Worm (Caenorhabditis elegans) whole organism, midembryonic: ENCODE results near the gene hex-3.

Experiments
- T22C8.4 ChIP-seq: fragments of 200-800 bp; sonication (Bioruptor generic); IDR thresholded peaks from 2 replicates; pipeline ENCODE4 v1.3.6; 2022; ENCODE audit warnings: missing genetic modification characterization, missing compliant biosample characterization
- cog-1 ChIP-seq: sonication (generic microtip); optimal IDR thresholded peaks from 2 replicates; lab custom pipeline; 2016; ENCODE audit warnings: missing genetic modification characterization, missing compliant biosample characterization
- flt-1 ChIP-seq: fragments of 200-800 bp; sonication (Bioruptor generic); IDR thresholded peaks from 2 replicates; pipeline ENCODE4 v1.3.6; 2022; ENCODE audit warnings: missing genetic modification characterization, missing compliant biosample characterization
- klf-2 ChIP-seq: fragments of 200-800 bp; sonication (Bioruptor generic); conservative IDR thresholded peaks from 2 replicates; pipeline ENCODE4 v1.3.6; 2022; ENCODE audit warnings: missing genetic modification reagents, missing genetic modification characterization, missing compliant biosample characterization
- med-1 ChIP-seq: sonication (generic microtip); optimal IDR thresholded peaks from 2 replicates; lab custom pipeline; 2017; ENCODE audit warnings: missing genetic modification characterization, mild to moderate bottlenecking, missing compliant biosample characterization, antibody characterized with exemption, missing genetic modification reagents; ENCODE audit not compliant: insufficient read depth
- ref-1 ChIP-seq: fragments of 200-800 bp; sonication (Bioruptor generic); conservative IDR thresholded peaks from 2 replicates; pipeline ENCODE4 v1.3.6; 2022; ENCODE audit warnings: missing genetic modification reagents, missing genetic modification characterization, missing compliant biosample characterization
- tab-1 ChIP-seq: fragments of 200-800 bp; sonication (Bioruptor generic); IDR thresholded peaks from 2 replicates; pipeline ENCODE4 v1.3.6; 2022; ENCODE audit warnings: missing genetic modification characterization, missing compliant biosample characterization
- ztf-23 ChIP-seq: fragments of 200-800 bp; sonication (Bioruptor generic); IDR thresholded peaks from 2 replicates; pipeline ENCODE4 v1.3.6; 2022; ENCODE audit warnings: missing genetic modification reagents, missing genetic modification characterization, missing compliant biosample characterization
- ztf-29 ChIP-seq: fragments of 200-800 bp; sonication (Bioruptor generic); IDR thresholded peaks from 2 replicates; pipeline ENCODE4 v1.3.6; 2022; ENCODE audit warnings: missing genetic modification reagents, missing genetic modification characterization, missing compliant biosample characterization

Gene hex-3

DNA sequence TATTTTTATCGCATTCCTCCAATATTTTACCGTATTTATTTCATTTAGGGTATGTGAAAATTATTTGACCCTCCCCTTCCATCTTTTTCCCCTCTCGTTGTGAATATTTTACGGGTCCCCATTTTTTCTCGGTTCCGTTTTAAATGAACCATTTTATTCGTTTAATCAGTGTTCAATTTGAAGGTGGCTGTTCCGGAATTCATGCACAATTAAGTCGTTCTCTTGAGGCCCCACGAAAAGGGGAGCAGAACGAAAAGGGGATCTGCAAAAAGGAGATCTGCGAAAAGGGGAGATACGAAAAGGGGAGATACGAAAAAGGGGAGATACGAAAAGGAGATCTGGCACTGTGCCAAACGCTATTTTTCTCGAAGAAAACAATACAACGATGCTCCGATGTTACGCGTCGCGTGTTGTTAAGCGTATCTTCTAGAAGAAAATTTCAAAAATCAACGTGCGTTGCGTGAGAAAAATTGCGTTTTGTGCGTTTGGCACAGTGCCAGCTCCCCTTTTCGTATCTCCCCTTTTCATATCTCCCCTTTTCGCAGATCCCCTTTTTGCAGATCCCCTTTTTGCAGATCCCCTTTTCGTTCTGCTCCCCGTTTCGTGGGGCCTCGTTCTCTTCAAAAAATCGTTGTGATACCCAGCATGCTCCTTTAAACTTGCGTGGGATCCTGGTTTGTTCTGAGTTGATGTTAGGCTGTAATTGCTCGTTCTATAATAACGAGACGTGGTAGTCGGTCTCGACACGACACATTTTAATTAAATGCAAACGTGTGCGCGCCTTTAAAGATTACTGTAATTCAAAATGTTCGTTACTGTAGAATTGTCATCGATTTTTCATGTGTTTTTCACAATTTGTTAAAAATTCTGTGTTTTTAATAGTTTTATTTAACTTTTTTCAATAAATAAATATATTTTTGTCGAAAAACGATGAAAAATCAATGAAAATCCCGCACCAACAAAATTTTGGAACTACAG, 37.9 kb upstream of the hex-3 start:
- TF ChIP-seq klf-2 (GFP tag; lab: Robert Waterston, UW) = no peak; the same call in none of the 2 replicates
- peak; percentile 44 for TF ChIP-seq ref-1 (GFP tag; lab: Robert Waterston, UW)
- peak; percentile 74 for TF ChIP-seq flt-1
- TF ChIP-seq T22C8.4 (GFP tag; lab: Robert Waterston, UW) = peak; percentile 22; the same call in 1 of the 2 replicates
- peak; percentile 60; the same call in 1 of the 2 replicates for TF ChIP-seq ztf-23 (GFP tag; lab: Robert Waterston, UW)

DNA sequence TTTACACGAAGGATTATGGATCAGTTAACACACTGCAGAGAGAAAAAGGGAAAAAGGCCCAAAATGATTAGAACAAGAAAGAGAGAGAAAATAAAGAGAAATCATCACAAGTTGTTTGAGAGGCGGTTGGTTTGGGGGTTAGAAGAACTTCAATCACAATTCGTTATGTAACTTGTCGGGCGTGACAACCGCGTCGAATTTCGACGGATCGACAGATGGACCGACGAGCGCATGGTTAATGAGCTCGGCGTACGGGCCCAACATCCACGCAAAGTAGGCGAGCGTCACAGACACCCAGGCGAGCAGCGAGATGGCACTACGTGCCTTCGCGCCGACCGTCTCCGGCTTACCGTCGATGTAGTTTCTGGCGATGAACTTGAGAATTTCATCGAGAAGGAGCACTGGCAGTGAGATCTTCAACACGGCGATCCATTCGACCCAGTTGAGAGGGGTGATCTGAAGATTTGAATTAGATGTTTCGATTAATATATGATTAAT, 36.2 kb upstream of the hex-3 start:
- TF ChIP-seq flt-1 (no peak), cog-1 (tag; lab: Kevin White, UChicago) (no peak)

DNA sequence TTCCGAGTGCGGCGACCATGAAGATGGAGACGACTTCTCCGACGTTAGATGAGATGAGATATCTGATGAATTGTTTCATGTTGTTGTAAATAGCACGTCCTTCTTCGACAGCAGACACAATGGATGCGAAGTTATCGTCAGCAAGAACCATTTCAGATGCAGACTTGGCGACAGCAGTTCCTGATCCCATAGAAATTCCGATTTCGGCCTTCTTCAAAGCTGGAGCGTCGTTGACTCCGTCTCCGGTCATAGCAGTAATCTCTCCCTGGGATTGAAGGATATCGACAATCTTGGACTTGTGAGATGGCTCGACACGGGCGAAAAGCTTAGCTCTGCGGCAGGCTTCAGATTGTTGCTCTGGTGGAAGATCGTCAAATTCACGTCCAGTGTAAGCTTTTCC, 35.1 kb upstream of the hex-3 start:
- TF ChIP-seq T22C8.4 (GFP tag; lab: Robert Waterston, UW) = no peak
- no peak for TF ChIP-seq tab-1 (GFP tag; lab: Robert Waterston, UW)
- no peak for TF ChIP-seq ref-1 (GFP tag; lab: Robert Waterston, UW)
- TF ChIP-seq flt-1 = no peak
- no peak for TF ChIP-seq ztf-29 (GFP tag; lab: Robert Waterston, UW)
- TF ChIP-seq ztf-23 (GFP tag; lab: Robert Waterston, UW) = no peak
- TF ChIP-seq med-1 (GFP tag; lab: Kevin White, UChicago) = no peak
- no peak for TF ChIP-seq cog-1 (tag; lab: Kevin White, UChicago)
- TF ChIP-seq klf-2 (GFP tag; lab: Robert Waterston, UW) = no peak

DNA sequence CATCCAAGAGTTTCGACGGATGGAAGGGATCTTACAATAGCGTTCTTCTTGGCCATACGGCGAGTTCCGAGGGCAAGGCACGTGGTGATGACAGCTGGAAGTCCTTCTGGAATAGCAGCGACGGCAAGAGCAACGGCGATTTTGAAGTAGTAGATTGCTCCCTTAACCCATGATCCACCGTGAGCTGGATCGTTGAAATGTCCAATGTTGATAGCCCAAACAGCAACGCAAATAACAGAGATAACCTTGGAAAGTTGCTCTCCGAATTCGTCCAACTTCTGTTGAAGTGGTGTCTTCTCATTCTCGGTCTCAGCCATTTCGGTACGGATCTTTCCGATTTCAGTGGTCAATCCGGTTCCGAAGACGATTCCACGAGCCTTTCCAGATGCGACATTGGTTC, 33.8 kb upstream of the hex-3 start:
- TF ChIP-seq T22C8.4 (GFP tag; lab: Robert Waterston, UW) (no peak), ref-1 (GFP tag; lab: Robert Waterston, UW) (no peak), tab-1 (GFP tag; lab: Robert Waterston, UW) (no peak), med-1 (GFP tag; lab: Kevin White, UChicago) (no peak), ztf-23 (GFP tag; lab: Robert Waterston, UW) (no peak), ztf-29 (GFP tag; lab: Robert Waterston, UW) (no peak), cog-1 (tag; lab: Kevin White, UChicago) (no peak), klf-2 (GFP tag; lab: Robert Waterston, UW) (no peak)

DNA sequence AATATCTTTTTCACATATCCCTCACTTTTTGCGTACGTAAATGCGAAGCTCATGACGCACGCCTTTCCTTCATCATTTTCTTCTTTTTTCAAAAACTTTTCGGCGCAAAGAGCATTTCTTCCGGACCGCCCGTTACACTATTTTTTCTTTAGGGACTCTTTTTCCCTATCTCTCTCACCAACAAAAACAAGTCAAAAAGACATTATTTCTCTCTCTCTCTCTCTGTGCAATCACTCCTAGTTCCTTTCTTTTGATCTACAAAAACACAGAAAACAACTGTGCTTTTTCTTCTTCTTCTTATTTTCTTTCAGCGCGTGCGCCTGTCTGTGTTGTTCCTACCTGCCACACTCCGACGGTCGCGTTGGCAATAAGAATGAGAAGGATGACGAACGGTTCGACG, 33.0 kb upstream of the hex-3 start:
- TF ChIP-seq tab-1 (GFP tag; lab: Robert Waterston, UW) = no peak

DNA sequence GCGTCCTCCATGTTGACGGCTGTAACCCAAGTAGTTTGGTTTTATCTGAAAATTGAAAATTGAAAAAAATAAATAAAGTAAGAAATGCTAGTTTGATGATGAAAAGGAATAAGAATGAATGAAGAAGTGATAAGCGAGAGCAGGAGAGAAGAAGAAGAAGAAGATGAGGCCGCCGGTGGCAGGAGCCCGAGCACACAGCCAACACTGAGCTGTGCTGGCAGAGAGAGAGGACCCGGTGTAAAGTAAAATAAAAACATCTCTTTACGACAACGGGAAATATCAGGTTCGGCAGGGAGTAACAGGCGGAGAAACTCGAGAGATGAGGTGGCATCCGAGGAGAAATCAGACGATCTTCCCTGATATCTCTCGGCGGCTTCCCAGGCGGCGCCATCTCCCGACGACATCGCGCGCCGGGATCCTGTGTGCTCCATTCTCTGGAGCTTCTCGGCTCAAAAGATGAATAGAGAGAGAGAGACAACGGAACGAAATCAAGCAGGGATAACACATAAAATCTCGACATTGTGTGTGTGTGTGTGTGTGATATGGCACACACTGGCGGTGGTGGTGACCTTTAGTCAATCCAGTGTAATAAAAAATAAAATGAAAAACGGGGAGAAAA, 32.1 kb upstream of the hex-3 start, which contains the start of gene sca-1:
TSS of gene sca-1 (minus strand) at position 51 of the 619 bp plus-strand sequence.
- TF ChIP-seq tab-1 (GFP tag; lab: Robert Waterston, UW) (no peak), ztf-29 (GFP tag; lab: Robert Waterston, UW) (no peak), ref-1 (GFP tag; lab: Robert Waterston, UW) (no peak), med-1 (GFP tag; lab: Kevin White, UChicago) (no peak), klf-2 (GFP tag; lab: Robert Waterston, UW) (no peak), cog-1 (tag; lab: Kevin White, UChicago) (no peak), flt-1 (no peak), ztf-23 (GFP tag; lab: Robert Waterston, UW) (no peak), T22C8.4 (GFP tag; lab: Robert Waterston, UW) (no peak)

DNA sequence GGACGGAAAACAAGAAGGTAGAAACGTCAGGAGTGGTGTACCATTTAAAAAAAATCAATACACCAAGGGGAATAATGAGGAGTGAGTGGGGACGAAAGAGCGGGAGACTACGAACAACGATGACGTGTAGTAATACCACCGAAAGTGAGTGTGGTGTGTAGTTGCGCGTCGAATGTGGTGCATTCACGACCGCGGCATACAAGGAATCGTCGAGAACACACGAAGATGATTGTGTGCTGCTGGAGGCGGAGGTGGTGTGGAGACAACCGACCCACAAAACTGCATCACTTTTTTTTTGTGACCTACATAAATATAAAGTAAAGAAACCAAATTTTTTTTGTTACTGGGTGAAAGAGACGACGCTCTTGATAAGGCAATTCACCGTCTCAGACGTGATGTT, 30.7 kb upstream of the hex-3 start:
- TF ChIP-seq T22C8.4 (GFP tag; lab: Robert Waterston, UW) = peak; percentile 48; the same call in 1 of the 2 replicates
- TF ChIP-seq klf-2 (GFP tag; lab: Robert Waterston, UW) = no peak
- TF ChIP-seq ztf-23 (GFP tag; lab: Robert Waterston, UW) = peak; percentile 66; the same call in 1 of the 2 replicates
- peak; percentile 58; the same call in 1 of the 2 replicates for TF ChIP-seq flt-1
- TF ChIP-seq med-1 (GFP tag; lab: Kevin White, UChicago) = no peak

DNA sequence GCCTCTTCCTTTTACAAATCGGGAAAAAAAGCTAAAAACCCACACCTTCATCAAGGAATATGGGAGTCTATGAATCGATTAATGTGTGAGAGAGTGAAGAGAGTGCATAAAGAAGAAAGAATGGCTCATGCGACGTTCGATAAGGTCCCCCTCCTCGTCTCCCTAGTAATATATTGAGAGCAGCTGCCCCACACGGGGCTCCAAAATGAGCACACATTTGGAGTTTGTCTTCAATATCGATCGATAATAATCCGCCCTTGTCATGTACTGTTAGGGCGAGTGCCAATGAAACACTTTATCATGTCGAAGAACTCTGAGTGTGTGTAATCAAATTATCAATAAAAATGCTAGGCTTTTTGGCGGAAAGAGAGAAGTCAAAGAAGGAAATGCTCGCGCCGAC, 29.8 kb upstream of the hex-3 start:
- TF ChIP-seq flt-1 (no peak), T22C8.4 (GFP tag; lab: Robert Waterston, UW) (peak; percentile 47; the same call in 1 of the 2 replicates), klf-2 (GFP tag; lab: Robert Waterston, UW) (no peak), ztf-29 (GFP tag; lab: Robert Waterston, UW) (no peak)

DNA sequence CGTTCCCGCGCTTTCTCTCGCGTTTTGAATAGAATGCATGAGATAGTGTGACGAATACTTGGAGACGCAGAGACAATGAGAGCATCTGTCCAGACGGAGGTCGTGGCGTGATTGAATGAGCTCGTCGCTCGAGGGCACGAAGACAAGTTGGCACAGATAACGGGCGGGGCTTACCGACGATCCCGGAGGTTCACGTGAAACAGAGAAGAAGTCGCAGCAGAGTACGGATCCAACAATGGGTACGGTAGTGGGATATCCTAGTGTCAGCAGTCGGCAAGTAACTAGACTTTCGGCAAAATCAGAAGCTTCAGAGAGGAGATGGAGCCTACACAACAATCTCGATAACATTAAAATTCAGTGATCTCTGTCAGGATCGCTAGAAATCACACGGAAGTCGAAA, 29.2 kb upstream of the hex-3 start:
- TF ChIP-seq flt-1 (no peak), med-1 (GFP tag; lab: Kevin White, UChicago) (no peak), ref-1 (GFP tag; lab: Robert Waterston, UW) (no peak), ztf-23 (GFP tag; lab: Robert Waterston, UW) (no peak), tab-1 (GFP tag; lab: Robert Waterston, UW) (no peak), T22C8.4 (GFP tag; lab: Robert Waterston, UW) (no peak), cog-1 (tag; lab: Kevin White, UChicago) (no peak), ztf-29 (GFP tag; lab: Robert Waterston, UW) (no peak), klf-2 (GFP tag; lab: Robert Waterston, UW) (no peak)
